Worm (Caenorhabditis elegans) whole organism, young adult: ENCODE measurements around the gene ral-1.

Source experiments
- F33H1.4 ChIP-seq: fragments of 200-800 bp; sonication (Bioruptor generic); IDR thresholded peaks from 2 replicates; pipeline ENCODE4 v1.3.6; 2022; ENCODE audit warnings: missing genetic modification reagents, missing genetic modification characterization, missing compliant biosample characterization
- F52B5.7 ChIP-seq: sonication (generic microtip); optimal IDR thresholded peaks from 2 replicates; lab custom pipeline; 2016; ENCODE audit warnings: mild to moderate bottlenecking, missing genetic modification characterization, missing compliant biosample characterization
- F57C9.4 ChIP-seq: sonication (generic microtip); optimal IDR thresholded peaks from 2 replicates; lab custom pipeline; 2017; ENCODE audit warnings: mild to moderate bottlenecking, missing genetic modification characterization, missing compliant biosample characterization
- K12H6.12 ChIP-seq: fragments of 200-800 bp; sonication (Bioruptor generic); optimal IDR thresholded peaks from 2 replicates; lab custom pipeline; 2018; ENCODE audit warnings: mild to moderate bottlenecking, missing genetic modification characterization, missing compliant biosample characterization
- Y95B8A.8 ChIP-seq: fragments of 200-800 bp; sonication (Bioruptor generic); IDR thresholded peaks from 2 replicates; pipeline ENCODE4 v1.3.6; 2022; ENCODE audit warnings: missing genetic modification reagents, missing genetic modification characterization, missing compliant biosample characterization
- akir-1 ChIP-seq: fragments of 200-800 bp; sonication (Bioruptor generic); optimal IDR thresholded peaks from 2 replicates; lab custom pipeline; 2018; ENCODE audit warnings: mild to moderate bottlenecking, missing genetic modification characterization, moderate library complexity, missing compliant biosample characterization
- atf-7 ChIP-seq: sonication (generic microtip); optimal IDR thresholded peaks from 2 replicates; lab custom pipeline; 2017; ENCODE audit warnings: mild to moderate bottlenecking, missing genetic modification characterization, missing compliant biosample characterization
- bed-1 ChIP-seq: fragments of 200-800 bp; sonication (Bioruptor generic); IDR thresholded peaks from 2 replicates; pipeline ENCODE4 v1.3.6; 2022; ENCODE audit warnings: missing genetic modification reagents, missing genetic modification characterization, missing compliant biosample characterization
- ceh-27 ChIP-seq: fragments of 200-800 bp; sonication (Bioruptor generic); optimal IDR thresholded peaks from 2 replicates; lab custom pipeline; 2018; ENCODE audit warnings: mild to moderate bottlenecking, missing genetic modification characterization, moderate library complexity, missing compliant biosample characterization
- die-1 ChIP-seq: sonication (generic microtip); optimal IDR thresholded peaks from 2 replicates; lab custom pipeline; 2016; ENCODE audit warnings: missing genotype, mild to moderate bottlenecking, missing genetic modification characterization, missing compliant biosample characterization
- dox-1 ChIP-seq: fragments of 200-800 bp; sonication (Bioruptor generic); IDR thresholded peaks from 2 replicates; pipeline ENCODE4 v1.3.6; 2022; ENCODE audit warnings: missing genetic modification reagents, missing genetic modification characterization, missing compliant biosample characterization
- efl-1 ChIP-seq: fragments of 150-350 bp; optimal IDR thresholded peaks from 2 replicates; lab custom pipeline; 2014; ENCODE audit warnings: missing biosample characterization, missing genetic modification reagents, missing genetic modification characterization
- ets-4 ChIP-seq: fragments of 200-800 bp; sonication (Bioruptor generic); optimal IDR thresholded peaks from 2 replicates; lab custom pipeline; 2018; ENCODE audit warnings: mild to moderate bottlenecking, missing genetic modification characterization, missing compliant biosample characterization
- fkh-3 ChIP-seq: sonication (generic microtip); optimal IDR thresholded peaks from 2 replicates; lab custom pipeline; 2016; ENCODE audit warnings: mild to moderate bottlenecking, missing genetic modification characterization, missing compliant biosample characterization
- hlh-12 ChIP-seq: sonication (generic microtip); optimal IDR thresholded peaks from 2 replicates; lab custom pipeline; 2016; ENCODE audit warnings: missing genetic modification characterization, missing compliant biosample characterization
- hlh-26 ChIP-seq: fragments of 200-800 bp; sonication (Bioruptor generic); conservative IDR thresholded peaks from 2 replicates; pipeline ENCODE4 v1.3.6; 2022; ENCODE audit warnings: missing genetic modification reagents, missing genetic modification characterization, missing compliant biosample characterization
- hmg-1.2 ChIP-seq: fragments of 200-800 bp; sonication (Bioruptor generic); IDR thresholded peaks from 2 replicates; pipeline ENCODE4 v1.3.6; 2022; ENCODE audit warnings: missing genetic modification reagents, missing genetic modification characterization, missing compliant biosample characterization
- hmg-20 ChIP-seq: fragments of 200-800 bp; sonication (Bioruptor generic); IDR thresholded peaks from 2 replicates; pipeline ENCODE4 v1.3.6; 2022; ENCODE audit warnings: missing genetic modification reagents, missing genetic modification characterization, missing compliant biosample characterization
- let-526 ChIP-seq: fragments of 200-800 bp; sonication (Bioruptor generic); IDR thresholded peaks from 2 replicates; pipeline ENCODE4 v1.3.6; 2022; ENCODE audit warnings: missing genetic modification reagents, missing genetic modification characterization, missing compliant biosample characterization
- lin-26 ChIP-seq: fragments of 200-800 bp; sonication (Bioruptor generic); IDR thresholded peaks from 2 replicates; pipeline ENCODE4 v1.3.6; 2022; ENCODE audit warnings: missing genetic modification reagents, missing genetic modification characterization, missing compliant biosample characterization
- lin-54 ChIP-seq: fragments of 200-800 bp; sonication (Bioruptor generic); optimal IDR thresholded peaks from 2 replicates; lab custom pipeline; 2018; ENCODE audit warnings: mild to moderate bottlenecking, missing genetic modification characterization, missing compliant biosample characterization
- lsl-1 ChIP-seq: fragments of 200-800 bp; sonication (Bioruptor generic); optimal IDR thresholded peaks from 2 replicates; lab custom pipeline; 2018; ENCODE audit warnings: mild to moderate bottlenecking, missing genetic modification characterization, moderate library complexity, missing compliant biosample characterization
- lsy-27 ChIP-seq: sonication (generic microtip); optimal IDR thresholded peaks from 2 replicates; lab custom pipeline; 2017; ENCODE audit warnings: missing genetic modification characterization, mild to moderate bottlenecking, missing compliant biosample characterization, antibody characterized with exemption, missing genotype, borderline replicate concordance; ENCODE audit not compliant: insufficient read depth
- madf-6 ChIP-seq: fragments of 200-800 bp; sonication (Bioruptor generic); IDR thresholded peaks from 2 replicates; pipeline ENCODE4 v1.3.6; 2022; ENCODE audit warnings: missing genetic modification reagents, missing genetic modification characterization, missing compliant biosample characterization
- nhr-120 ChIP-seq: fragments of 200-800 bp; sonication (Bioruptor generic); IDR thresholded peaks from 2 replicates; pipeline ENCODE4 v1.3.6; 2022; ENCODE audit warnings: missing genetic modification characterization, missing compliant biosample characterization
- nhr-27 ChIP-seq: fragments of 200-800 bp; sonication (Bioruptor generic); optimal IDR thresholded peaks from 2 replicates; lab custom pipeline; 2018; ENCODE audit warnings: mild to moderate bottlenecking, missing genetic modification characterization, moderate library complexity, missing compliant biosample characterization
- nhr-80 ChIP-seq: sonication (generic microtip); optimal IDR thresholded peaks from 2 replicates; lab custom pipeline; 2016; ENCODE audit warnings: missing genetic modification characterization, missing compliant biosample characterization
- rcor-1 ChIP-seq: fragments of 200-800 bp; sonication (Bioruptor generic); IDR thresholded peaks from 2 replicates; pipeline ENCODE4 v1.3.6; 2022; ENCODE audit warnings: missing genetic modification reagents, missing genetic modification characterization, missing compliant biosample characterization
- rec-8 ChIP-seq, 2 experiments: sonication (generic microtip); optimal IDR thresholded peaks; 2 replicates each; lab custom pipeline; 2016; ENCODE audit warnings: mild to moderate bottlenecking in 2 of 2, missing genetic modification characterization in 2 of 2, missing genetic modification reagents in 2 of 2, missing genotype in 2 of 2, missing biosample characterization in 1 of 2, missing compliant biosample characterization in 1 of 2, moderate library complexity in 1 of 2
- rpc-1 ChIP-seq, 2 experiments: fragments of 150-350 bp in 1 of 2; sonication (generic microtip) in 1 of 2; optimal IDR thresholded peaks; 2 replicates each; lab custom pipeline; 2014 to 2018; ENCODE audit warnings: missing biosample characterization in 1 of 2, missing genetic modification characterization in 1 of 2, missing genetic modification reagents in 1 of 2, missing genotype in 1 of 2
- unc-130 ChIP-seq: sonication (generic microtip); optimal IDR thresholded peaks from 2 replicates; lab custom pipeline; 2016; ENCODE audit warnings: missing genetic modification reagents, missing genetic modification characterization, missing compliant biosample characterization
- zfh-2 ChIP-seq: fragments of 200-800 bp; sonication (Bioruptor generic); conservative IDR thresholded peaks from 2 replicates; pipeline ENCODE4 v1.3.6; 2022; ENCODE audit warnings: missing genetic modification reagents, missing genetic modification characterization, missing compliant biosample characterization
- ztf-28 ChIP-seq: fragments of 200-800 bp; sonication (Bioruptor generic); IDR thresholded peaks from 2 replicates; pipeline ENCODE4 v1.3.6; 2022; ENCODE audit warnings: missing genetic modification reagents, missing genetic modification characterization, missing compliant biosample characterization
- ztf-3 ChIP-seq: fragments of 200-800 bp; sonication (Bioruptor generic); optimal IDR thresholded peaks from 2 replicates; lab custom pipeline; 2018; ENCODE audit warnings: mild to moderate bottlenecking, missing genetic modification characterization, missing compliant biosample characterization

The ral-1 gene

DNA sequence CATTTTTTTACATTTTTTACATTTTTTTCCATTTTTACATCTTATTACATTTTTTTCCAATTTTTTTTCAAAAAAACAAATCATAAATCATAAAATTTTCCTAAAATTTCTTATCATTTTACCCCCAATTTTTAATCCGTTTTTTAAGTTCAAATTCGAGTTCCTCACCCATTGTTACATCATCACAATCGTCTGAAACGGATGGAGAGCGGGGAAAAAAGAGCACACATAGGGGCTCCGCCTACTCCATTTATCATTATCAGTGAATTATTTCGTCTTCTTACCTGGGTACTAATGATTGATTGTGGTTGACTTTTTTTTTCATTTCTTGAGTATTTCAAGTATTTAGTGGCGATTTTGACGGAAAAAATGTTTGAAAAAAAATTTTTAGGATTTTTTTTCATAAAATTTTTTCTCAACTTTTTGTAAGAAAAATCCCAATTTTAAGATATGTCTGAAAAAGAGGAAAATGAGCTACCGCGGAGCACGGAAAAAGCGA is 29.2 kb upstream of the ral-1 start, which contains the start of gene mfsd-8:
Gene mfsd-8 (plus strand): TSS at position 449 of the 499 bp plus-strand sequence.
- TF ChIP-seq K12H6.12 (tag; lab: Kevin White, UChicago) (no peak), ceh-27 (GFP tag; lab: Kevin White, UChicago) (no peak), ets-4 (GFP tag; lab: Kevin White, UChicago) (peak; percentile 63), hlh-26 (no peak), F52B5.7 (tag; lab: Kevin White, UChicago) (no peak), rpc-1 (optimal IDR thresholded peaks at IDR 0.05; lab: Kevin White, UChicago) (no peak), rpc-1 (tag; optimal IDR thresholded peaks at IDR 0.05; lab: Kevin White, UChicago) (no peak), ztf-28 (GFP tag; lab: Robert Waterston, UW) (no peak), unc-130 (GFP tag; lab: Kevin White, UChicago) (no peak), rec-8 (tag; optimal IDR thresholded peaks at IDR 0.05; lab: Kevin White, UChicago) (no peak), let-526 (GFP tag; lab: Robert Waterston, UW) (no peak), nhr-80 (peak; percentile 88)

DNA sequence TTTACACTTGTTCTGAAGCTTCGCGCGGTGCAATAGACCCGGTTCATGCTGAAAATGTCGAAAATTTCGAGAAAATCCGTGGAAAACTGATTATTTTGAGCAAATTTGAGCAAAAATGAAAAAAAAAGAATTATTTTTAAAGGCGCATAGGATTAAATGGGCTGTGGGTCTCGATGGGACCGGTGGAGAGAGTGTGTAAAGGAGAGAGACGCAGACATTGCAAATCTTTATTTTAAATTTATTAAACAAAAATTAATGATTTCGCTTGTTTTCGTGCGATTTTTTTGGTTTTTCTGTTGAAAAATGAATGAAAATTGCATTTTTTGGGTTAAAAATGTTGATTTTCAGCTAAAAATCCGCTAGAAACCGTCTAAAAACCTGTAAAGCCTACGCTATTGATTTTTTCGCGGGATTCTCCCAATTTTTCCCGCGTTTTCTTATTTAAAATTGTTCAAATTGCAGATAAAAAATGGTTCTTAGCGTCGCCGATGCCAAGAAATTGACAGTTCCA is 16.8 kb upstream of the ral-1 start, which contains the start of the genes Y53G8AR.8 and Y53G8AR.6:
Gene Y53G8AR.8 (minus strand): TSS at position 48 of the 511 bp plus-strand sequence.
Gene Y53G8AR.6 (plus strand): TSS at position 461 of the 511 bp plus-strand sequence.
- no peak for TF ChIP-seq dox-1 (GFP tag; lab: Robert Waterston, UW)
- no peak for TF ChIP-seq hmg-20 (GFP tag; lab: Robert Waterston, UW)
- no peak for TF ChIP-seq hlh-12 (tag; lab: Kevin White, UChicago)
- peak; percentile 45; the same call in 1 of the 2 replicates for TF ChIP-seq madf-6
- TF ChIP-seq lin-54 (GFP tag; lab: Kevin White, UChicago): peak; percentile 43
- TF ChIP-seq lsl-1 (GFP tag; lab: Kevin White, UChicago): peak; percentile 50
- peak; percentile 35 for TF ChIP-seq efl-1
- no peak for TF ChIP-seq ztf-3
- peak; percentile 79 for TF ChIP-seq F33H1.4 (GFP tag; lab: Robert Waterston, UW)
- no peak for TF ChIP-seq zfh-2
- 0 out of 2 replicates have a peak, but pooled peaks have one; percentile 12 for TF ChIP-seq rcor-1 (GFP tag; lab: Robert Waterston, UW)
- no peak for TF ChIP-seq nhr-27 (tag; lab: Kevin White, UChicago)
- TF ChIP-seq hmg-1.2 (GFP tag; lab: Robert Waterston, UW): peak; percentile 98

DNA sequence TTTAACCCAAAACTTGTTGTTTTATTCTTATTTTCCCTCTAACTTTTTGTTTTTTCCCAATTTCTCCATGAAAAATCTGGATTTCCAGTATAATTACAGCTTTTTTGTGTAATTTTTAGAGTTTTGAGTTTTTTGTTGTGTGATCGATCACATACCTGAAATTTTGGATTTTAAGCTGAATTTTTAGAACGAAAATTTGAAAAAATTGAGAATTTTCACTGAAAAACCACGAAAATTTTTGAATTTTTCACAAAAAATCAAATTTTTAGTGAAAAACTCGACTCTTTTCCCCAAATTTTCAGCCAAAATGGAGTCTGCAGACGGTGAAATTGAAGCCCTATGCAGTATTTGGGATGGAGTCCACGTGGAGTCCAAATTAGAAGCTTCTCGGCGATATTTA is 14.0 kb upstream of the ral-1 start, which contains the start of gene Y53G8AR.5:
Gene Y53G8AR.5 (plus strand): TSS at position 301 of the 400 bp plus-strand sequence.
- no peak for TF ChIP-seq dox-1 (GFP tag; lab: Robert Waterston, UW)
- TF ChIP-seq lin-26 (GFP tag; lab: Robert Waterston, UW): no peak
- no peak for TF ChIP-seq akir-1 (GFP tag; lab: Kevin White, UChicago)
- no peak for TF ChIP-seq F57C9.4 (tag; lab: Kevin White, UChicago)
- TF ChIP-seq F33H1.4 (GFP tag; lab: Robert Waterston, UW): no peak
- no peak for TF ChIP-seq die-1 (tag; lab: Kevin White, UChicago)
- TF ChIP-seq hmg-20 (GFP tag; lab: Robert Waterston, UW): no peak
- no peak for TF ChIP-seq bed-1 (GFP tag; lab: Robert Waterston, UW)
- TF ChIP-seq atf-7 (tag; lab: Kevin White, UChicago): no peak
- no peak for TF ChIP-seq lsy-27 (tag; lab: Kevin White, UChicago)
- TF ChIP-seq Y95B8A.8 (GFP tag; lab: Robert Waterston, UW): no peak
- no peak for TF ChIP-seq rec-8 (tag; optimal IDR thresholded peaks at IDR 0.05; lab: Kevin White, UChicago)
- TF ChIP-seq nhr-120: no peak
- TF ChIP-seq fkh-3 (tag; lab: Kevin White, UChicago): no peak
- no peak for TF ChIP-seq F52B5.7 (tag; lab: Kevin White, UChicago)
